Worm (Caenorhabditis elegans) whole organism, young adult: Measurements from ENCODE around the gene nspc-18.

Source experiments
- B0019.2 ChIP-seq: fragments of 200-800 bp; sonication (Bioruptor generic); conservative IDR thresholded peaks from 2 replicates; pipeline ENCODE4 v1.3.6; 2022; ENCODE audit warnings: missing genetic modification reagents, missing genetic modification characterization, missing compliant biosample characterization
- B0035.1 ChIP-seq: sonication (generic microtip); optimal IDR thresholded peaks from 2 replicates; lab custom pipeline; 2016; ENCODE audit warnings: missing genetic modification characterization, mild to moderate bottlenecking, missing compliant biosample characterization, missing genotype, missing genetic modification reagents
- F49E8.2 ChIP-seq: sonication (generic microtip); optimal IDR thresholded peaks from 3 replicates; lab custom pipeline; 2017; ENCODE audit warnings: missing genetic modification characterization, mild to moderate bottlenecking, missing compliant biosample characterization, antibody characterized with exemption, moderate library complexity; ENCODE audit not compliant: insufficient read depth
- F55B11.4 ChIP-seq: sonication (generic microtip); optimal IDR thresholded peaks from 2 replicates; lab custom pipeline; 2016; ENCODE audit warnings: missing compliant biosample characterization, missing genetic modification characterization, borderline replicate concordance; ENCODE audit not compliant: insufficient read depth
- F57C9.4 ChIP-seq: sonication (generic microtip); optimal IDR thresholded peaks from 2 replicates; lab custom pipeline; 2017; ENCODE audit warnings: mild to moderate bottlenecking, missing genetic modification characterization, missing compliant biosample characterization
- K12H6.12 ChIP-seq: fragments of 200-800 bp; sonication (Bioruptor generic); optimal IDR thresholded peaks from 2 replicates; lab custom pipeline; 2018; ENCODE audit warnings: mild to moderate bottlenecking, missing genetic modification characterization, missing compliant biosample characterization
- T26A5.8 ChIP-seq: sonication (generic microtip); optimal IDR thresholded peaks from 2 replicates; lab custom pipeline; 2016; ENCODE audit warnings: missing genetic modification characterization, missing compliant biosample characterization
- ama-1 ChIP-seq, 3 experiments: fragments of 150-350 bp in 1 of 3; sonication (generic microtip) in 2 of 3; optimal IDR thresholded peaks; 2 replicates each; lab custom pipeline; 2014 to 2018; ENCODE audit warnings: missing biosample characterization in 2 of 3, missing genetic modification characterization in 2 of 3, missing genetic modification reagents in 2 of 3
- attf-5 ChIP-seq: fragments of 200-800 bp; sonication (Bioruptor generic); optimal IDR thresholded peaks from 2 replicates; lab custom pipeline; 2018; ENCODE audit warnings: mild to moderate bottlenecking, missing genetic modification characterization, missing compliant biosample characterization
- ccch-3 ChIP-seq: fragments of 200-800 bp; sonication (Bioruptor generic); optimal IDR thresholded peaks from 2 replicates; lab custom pipeline; 2018; ENCODE audit warnings: mild to moderate bottlenecking, missing genetic modification characterization, missing compliant biosample characterization
- ceh-27 ChIP-seq: fragments of 200-800 bp; sonication (Bioruptor generic); optimal IDR thresholded peaks from 2 replicates; lab custom pipeline; 2018; ENCODE audit warnings: mild to moderate bottlenecking, missing genetic modification characterization, moderate library complexity, missing compliant biosample characterization
- ceh-91 ChIP-seq: fragments of 200-800 bp; sonication (Bioruptor generic); IDR thresholded peaks from 2 replicates; pipeline ENCODE4 v1.3.6; 2022; ENCODE audit warnings: missing genetic modification reagents, missing genetic modification characterization, missing compliant biosample characterization
- chd-7 ChIP-seq: sonication (generic microtip); optimal IDR thresholded peaks from 2 replicates; lab custom pipeline; 2016; ENCODE audit warnings: mild to moderate bottlenecking, missing genetic modification characterization, moderate library complexity, missing compliant biosample characterization
- dpff-1 ChIP-seq: sonication (generic microtip); optimal IDR thresholded peaks from 2 replicates; lab custom pipeline; 2017; ENCODE audit warnings: mild to moderate bottlenecking, missing genetic modification characterization, missing compliant biosample characterization
- efl-1 ChIP-seq: fragments of 150-350 bp; optimal IDR thresholded peaks from 2 replicates; lab custom pipeline; 2014; ENCODE audit warnings: missing biosample characterization, missing genetic modification reagents, missing genetic modification characterization
- egrh-3 ChIP-seq: fragments of 200-800 bp; sonication (Bioruptor generic); IDR thresholded peaks from 2 replicates; pipeline ENCODE4 v1.3.6; 2022; ENCODE audit warnings: missing genetic modification reagents, missing genetic modification characterization, missing compliant biosample characterization
- hlh-12 ChIP-seq: sonication (generic microtip); optimal IDR thresholded peaks from 2 replicates; lab custom pipeline; 2016; ENCODE audit warnings: missing genetic modification characterization, missing compliant biosample characterization
- hmg-1.2 ChIP-seq: fragments of 200-800 bp; sonication (Bioruptor generic); IDR thresholded peaks from 2 replicates; pipeline ENCODE4 v1.3.6; 2022; ENCODE audit warnings: missing genetic modification reagents, missing genetic modification characterization, missing compliant biosample characterization
- lin-26 ChIP-seq: fragments of 200-800 bp; sonication (Bioruptor generic); IDR thresholded peaks from 2 replicates; pipeline ENCODE4 v1.3.6; 2022; ENCODE audit warnings: missing genetic modification reagents, missing genetic modification characterization, missing compliant biosample characterization
- lin-35 ChIP-seq, 3 experiments: fragments of 150-350 bp in 2 of 3; sonication (generic microtip) in 1 of 3; optimal IDR thresholded peaks; 2 replicates each; lab custom pipeline; 2014 to 2018; ENCODE audit warnings: missing biosample characterization in 3 of 3, missing genetic modification characterization in 3 of 3, missing genetic modification reagents in 3 of 3
- lin-40 ChIP-seq: sonication (generic microtip); optimal IDR thresholded peaks from 2 replicates; lab custom pipeline; 2016; ENCODE audit warnings: missing genetic modification characterization, mild to moderate bottlenecking, missing compliant biosample characterization, missing genotype, missing genetic modification reagents
- lin-54 ChIP-seq: fragments of 200-800 bp; sonication (Bioruptor generic); optimal IDR thresholded peaks from 2 replicates; lab custom pipeline; 2018; ENCODE audit warnings: mild to moderate bottlenecking, missing genetic modification characterization, missing compliant biosample characterization
- lir-1 ChIP-seq: fragments of 200-800 bp; sonication (Bioruptor generic); conservative IDR thresholded peaks from 2 replicates; pipeline ENCODE4 v1.3.6; 2022; ENCODE audit warnings: missing genetic modification reagents, missing genetic modification characterization, missing compliant biosample characterization
- lsl-1 ChIP-seq: fragments of 200-800 bp; sonication (Bioruptor generic); optimal IDR thresholded peaks from 2 replicates; lab custom pipeline; 2018; ENCODE audit warnings: mild to moderate bottlenecking, missing genetic modification characterization, moderate library complexity, missing compliant biosample characterization
- madf-8 ChIP-seq: fragments of 200-800 bp; sonication (Bioruptor generic); conservative IDR thresholded peaks from 2 replicates; pipeline ENCODE4 v1.3.6; 2022; ENCODE audit warnings: missing genetic modification reagents, missing genetic modification characterization, missing compliant biosample characterization
- mel-28 ChIP-seq: sonication (generic microtip); optimal IDR thresholded peaks from 2 replicates; lab custom pipeline; 2016; ENCODE audit warnings: borderline replicate concordance, mild to moderate bottlenecking, missing genetic modification characterization, missing compliant biosample characterization
- nfya-2 ChIP-seq: fragments of 200-800 bp; sonication (Bioruptor generic); IDR thresholded peaks from 2 replicates; pipeline ENCODE4 v1.3.6; 2022; ENCODE audit warnings: missing genetic modification reagents, missing genetic modification characterization, missing compliant biosample characterization
- nhr-120 ChIP-seq: fragments of 200-800 bp; sonication (Bioruptor generic); IDR thresholded peaks from 2 replicates; pipeline ENCODE4 v1.3.6; 2022; ENCODE audit warnings: missing genetic modification characterization, missing compliant biosample characterization
- nhr-80 ChIP-seq: sonication (generic microtip); optimal IDR thresholded peaks from 2 replicates; lab custom pipeline; 2016; ENCODE audit warnings: missing genetic modification characterization, missing compliant biosample characterization
- nhr-90 ChIP-seq: sonication (generic microtip); optimal IDR thresholded peaks from 2 replicates; lab custom pipeline; 2016; ENCODE audit warnings: missing genotype, mild to moderate bottlenecking, missing genetic modification characterization, missing compliant biosample characterization
- rpc-1 ChIP-seq, 2 experiments: fragments of 150-350 bp in 1 of 2; sonication (generic microtip) in 1 of 2; optimal IDR thresholded peaks; 2 replicates each; lab custom pipeline; 2014 to 2018; ENCODE audit warnings: missing biosample characterization in 1 of 2, missing genetic modification characterization in 1 of 2, missing genetic modification reagents in 1 of 2, missing genotype in 1 of 2
- snpc-1.3 ChIP-seq: sonication (generic microtip); optimal IDR thresholded peaks from 2 replicates; lab custom pipeline; 2017; ENCODE audit warnings: missing genetic modification characterization, mild to moderate bottlenecking, missing compliant biosample characterization, antibody characterized with exemption, moderate library complexity, missing genotype, missing genetic modification reagents; ENCODE audit not compliant: insufficient read depth
- somi-1 ChIP-seq: fragments of 200-800 bp; sonication (Bioruptor generic); optimal IDR thresholded peaks from 2 replicates; lab custom pipeline; 2018; ENCODE audit warnings: mild to moderate bottlenecking, missing genetic modification characterization, missing compliant biosample characterization
- tbp1 ChIP-seq: fragments of 200-800 bp; sonication (Bioruptor generic); optimal IDR thresholded peaks from 2 replicates; lab custom pipeline; 2018; ENCODE audit warnings: mild to moderate bottlenecking, missing genetic modification characterization, missing compliant biosample characterization
- zfh-2 ChIP-seq: fragments of 200-800 bp; sonication (Bioruptor generic); conservative IDR thresholded peaks from 2 replicates; pipeline ENCODE4 v1.3.6; 2022; ENCODE audit warnings: missing genetic modification reagents, missing genetic modification characterization, missing compliant biosample characterization
- ztf-28 ChIP-seq: fragments of 200-800 bp; sonication (Bioruptor generic); IDR thresholded peaks from 2 replicates; pipeline ENCODE4 v1.3.6; 2022; ENCODE audit warnings: missing genetic modification reagents, missing genetic modification characterization, missing compliant biosample characterization
- ztf-3 ChIP-seq: fragments of 200-800 bp; sonication (Bioruptor generic); optimal IDR thresholded peaks from 2 replicates; lab custom pipeline; 2018; ENCODE audit warnings: mild to moderate bottlenecking, missing genetic modification characterization, missing compliant biosample characterization

The nspc-18 gene

ce11 chrX:14505578-14506353 lies 21.7 kb downstream of the nspc-18 start (continued):
- TF ChIP-seq lin-54 (no peak), B0035.1 (no peak), lin-35 (GFP tag; optimal IDR thresholded peaks at IDR 0.05; lab: Kevin White, UChicago) (no peak), somi-1 (peak; percentile 55), chd-7 (tag; lab: Kevin White, UChicago) (peak; percentile 52), hlh-12 (tag; lab: Kevin White, UChicago) (no peak), T26A5.8 (tag; lab: Kevin White, UChicago) (no peak), lin-40 (tag; lab: Kevin White, UChicago) (peak; percentile 36), ama-1 (optimal IDR thresholded peaks at IDR 0.05; lab: Kevin White, UChicago) (no peak), ama-1 (GFP tag; optimal IDR thresholded peaks at IDR 0.05; lab: Kevin White, UChicago) (no peak), dpff-1 (tag; lab: Kevin White, UChicago) (no peak), attf-5 (GFP tag; lab: Kevin White, UChicago) (no peak), ccch-3 (no peak), nhr-90 (tag; lab: Kevin White, UChicago) (no peak), lsl-1 (GFP tag; lab: Kevin White, UChicago) (no peak), tbp1 (peak; percentile 16), F57C9.4 (tag; lab: Kevin White, UChicago) (no peak), lir-1 (no peak), egrh-3 (GFP tag; lab: Robert Waterston, UW) (peak; percentile 79), F49E8.2 (tag; lab: Kevin White, UChicago) (no peak), B0019.2 (GFP tag; lab: Robert Waterston, UW) (no peak), zfh-2 (GFP tag; lab: Robert Waterston, UW) (peak; percentile 98), ztf-28 (no peak), madf-8 (GFP tag; lab: Robert Waterston, UW) (no peak), ceh-27 (GFP tag; lab: Kevin White, UChicago) (peak; percentile 34), ceh-91 (GFP tag; lab: Robert Waterston, UW) (no peak), hmg-1.2 (GFP tag; lab: Robert Waterston, UW) (peak; percentile 20; the same call in 1 of the 2 replicates), K12H6.12 (tag; lab: Kevin White, UChicago) (no peak), rpc-1 (optimal IDR thresholded peaks at IDR 0.05; lab: Kevin White, UChicago) (no peak), rpc-1 (tag; optimal IDR thresholded peaks at IDR 0.05; lab: Kevin White, UChicago) (no peak), lin-26 (GFP tag; lab: Robert Waterston, UW) (peak; percentile 36; the same call in 1 of the 2 replicates), nfya-2 (GFP tag; lab: Robert Waterston, UW) (no peak), efl-1 (GFP tag; lab: Kevin White, UChicago) (no peak), mel-28 (tag; lab: Kevin White, UChicago) (no peak), nhr-120 (GFP tag; lab: Robert Waterston, UW) (no peak), nhr-80 (tag; lab: Kevin White, UChicago) (peak; percentile 92), snpc-1.3 (tag; lab: Kevin White, UChicago) (no peak), F55B11.4 (no peak), ztf-3 (no peak)

- TF ChIP-seq nhr-80 (tag; lab: Kevin White, UChicago) (peak; percentile 38), chd-7 (tag; lab: Kevin White, UChicago) (no peak)
Observed at ce11 chrX:14504551-14504902, 22.9 kb downstream of the nspc-18 start.
